Worm (Caenorhabditis elegans): ENCODE data around the gene col-140.

The col-140 gene

ce11 chrV:5842507-5843144, 6.0 kb upstream of the col-140 start (continued):
- TF ChIP-seq ztf-18 (tag; optimal IDR thresholded peaks at IDR 0.05) = no peak
- no peak for TF ChIP-seq nfya-2 (GFP tag; IDR thresholded peaks at IDR 0.05)
- TF ChIP-seq C17E4.6 (GFP tag; IDR thresholded peaks at IDR 0.05) = no peak
- TF ChIP-seq Y56A3A.18 (GFP tag; IDR thresholded peaks at IDR 0.05) = no peak
- no peak; the same call in 1 of the 2 replicates for TF ChIP-seq let-526 (GFP tag; IDR thresholded peaks at IDR 0.05)
- no peak for TF ChIP-seq B0019.2 (GFP tag; conservative IDR thresholded peaks at IDR 0.05)
- 0 out of 2 replicates have a peak, but pooled peaks have one; percentile 13 for TF ChIP-seq ceh-100 (GFP tag; IDR thresholded peaks at IDR 0.05)
- TF ChIP-seq fkh-3 (tag; optimal IDR thresholded peaks at IDR 0.05) = no peak
- no peak for TF ChIP-seq unc-130 (GFP tag; optimal IDR thresholded peaks at IDR 0.05)
- TF ChIP-seq lsl-1 (GFP tag; optimal IDR thresholded peaks at IDR 0.05) = no peak
- no peak; the same call in 1 of the 2 replicates for TF ChIP-seq K11D2.4 (GFP tag; IDR thresholded peaks at IDR 0.05)
- TF ChIP-seq Y95B8A.8 (GFP tag; IDR thresholded peaks at IDR 0.05) = peak; percentile 64; the same call in 1 of the 2 replicates
- 0 out of 2 replicates have a peak, but pooled peaks have one; percentile 3 for TF ChIP-seq hmg-1.2 (GFP tag; IDR thresholded peaks at IDR 0.05)
- peak; percentile 27 for TF ChIP-seq mel-28 (tag; optimal IDR thresholded peaks at IDR 0.05; ENCODE audit: borderline replicate concordance)
- TF ChIP-seq ekl-4 (GFP tag; IDR thresholded peaks at IDR 0.05) = 0 out of 2 replicates have a peak, but pooled peaks have one; percentile 29
- TF ChIP-seq ama-1 (optimal IDR thresholded peaks at IDR 0.05) = no peak
- no peak for TF ChIP-seq ama-1 (GFP tag; optimal IDR thresholded peaks at IDR 0.05)
- no peak for TF ChIP-seq T07F8.4 (tag; optimal IDR thresholded peaks at IDR 0.05)
- TF ChIP-seq Y79H2A.3 (GFP tag; conservative IDR thresholded peaks at IDR 0.05) = no peak
- no peak for TF ChIP-seq T26A5.8 (tag; optimal IDR thresholded peaks at IDR 0.05)
- TF ChIP-seq ceh-91 (GFP tag; IDR thresholded peaks at IDR 0.05) = no peak
- TF ChIP-seq Y53G8AR.9 (GFP tag; conservative IDR thresholded peaks at IDR 0.05) = peak; percentile 59; the same call in 1 of the 2 replicates
- no peak for TF ChIP-seq K12H6.12 (tag; optimal IDR thresholded peaks at IDR 0.05)
- TF ChIP-seq madf-8 (GFP tag; conservative IDR thresholded peaks at IDR 0.05) = no peak
- no peak for TF ChIP-seq dpff-1 (tag; optimal IDR thresholded peaks at IDR 0.05)
- TF ChIP-seq ztf-25 (GFP tag; IDR thresholded peaks at IDR 0.05) = no peak
- no peak for TF ChIP-seq lin-26 (GFP tag; IDR thresholded peaks at IDR 0.05)
- 0 out of 2 replicates have a peak, but pooled peaks have one; percentile 73 for TF ChIP-seq sea-2 (GFP tag; IDR thresholded peaks at IDR 0.05)
- no peak for TF ChIP-seq atf-7 (tag; optimal IDR thresholded peaks at IDR 0.05)
- TF ChIP-seq F57C9.4 (tag; optimal IDR thresholded peaks at IDR 0.05) = no peak
- TF ChIP-seq ccch-3 (GFP tag; optimal IDR thresholded peaks at IDR 0.05) = no peak
- TF ChIP-seq dox-1 (GFP tag; IDR thresholded peaks at IDR 0.05) = no peak
- TF ChIP-seq nhr-80 (tag; optimal IDR thresholded peaks at IDR 0.05) = peak; percentile 9
- peak; percentile 33; the same call in 1 of the 2 replicates for TF ChIP-seq madf-3 (GFP tag; IDR thresholded peaks at IDR 0.05)
- TF ChIP-seq B0336.3 (GFP tag; IDR thresholded peaks at IDR 0.05) = peak; percentile 59; the same call in 1 of the 2 replicates
- TF ChIP-seq egrh-3 (GFP tag; IDR thresholded peaks at IDR 0.05) = 0 out of 2 replicates have a peak, but pooled peaks have one; percentile 5
- TF ChIP-seq rcor-1 (GFP tag; IDR thresholded peaks at IDR 0.05) = no peak
- TF ChIP-seq attf-6 (GFP tag; IDR thresholded peaks at IDR 0.05) = no peak
- TF ChIP-seq unc-62 (GFP tag; optimal IDR thresholded peaks at IDR 0.05) = no peak
- no peak for TF ChIP-seq bed-2 (GFP tag; IDR thresholded peaks at IDR 0.05)
- TF ChIP-seq tlf-1 (GFP tag; optimal IDR thresholded peaks at IDR 0.05) = peak; percentile 25
- TF ChIP-seq aptf-2 (GFP tag; conservative IDR thresholded peaks at IDR 0.05) = no peak
- TF ChIP-seq sdz-38 (tag; optimal IDR thresholded peaks at IDR 0.05) = no peak
- TF ChIP-seq attf-5 (GFP tag; optimal IDR thresholded peaks at IDR 0.05) = no peak
- TF ChIP-seq mxl-1 (tag; optimal IDR thresholded peaks at IDR 0.05) = no peak
- TF ChIP-seq C06A6.2 (GFP tag; conservative IDR thresholded peaks at IDR 0.05) = no peak
- no peak for TF ChIP-seq let-607 (tag; optimal IDR thresholded peaks at IDR 0.05)
- no peak for TF ChIP-seq ztf-6 (GFP tag; IDR thresholded peaks at IDR 0.05)
- no peak for TF ChIP-seq F49E8.2 (tag; optimal IDR thresholded peaks at IDR 0.05; ENCODE audit: insufficient read depth)

All from whole organism, young adult.